Worm (Caenorhabditis elegans) whole organism, midembryonic: ENCODE results near the gene flwr-1.

Experiments used
- cog-1 ChIP-seq: sonication (generic microtip); optimal IDR thresholded peaks from 2 replicates; lab custom pipeline; 2016; ENCODE audit warnings: missing genetic modification characterization, missing compliant biosample characterization
- flt-1 ChIP-seq: fragments of 200-800 bp; sonication (Bioruptor generic); IDR thresholded peaks from 2 replicates; pipeline ENCODE4 v1.3.6; 2022; ENCODE audit warnings: missing genetic modification characterization, missing compliant biosample characterization
- klf-2 ChIP-seq: fragments of 200-800 bp; sonication (Bioruptor generic); conservative IDR thresholded peaks from 2 replicates; pipeline ENCODE4 v1.3.6; 2022; ENCODE audit warnings: missing genetic modification reagents, missing genetic modification characterization, missing compliant biosample characterization
- tab-1 ChIP-seq: fragments of 200-800 bp; sonication (Bioruptor generic); IDR thresholded peaks from 2 replicates; pipeline ENCODE4 v1.3.6; 2022; ENCODE audit warnings: missing genetic modification characterization, missing compliant biosample characterization
- ztf-23 ChIP-seq: fragments of 200-800 bp; sonication (Bioruptor generic); IDR thresholded peaks from 2 replicates; pipeline ENCODE4 v1.3.6; 2022; ENCODE audit warnings: missing genetic modification reagents, missing genetic modification characterization, missing compliant biosample characterization
- ztf-29 ChIP-seq: fragments of 200-800 bp; sonication (Bioruptor generic); IDR thresholded peaks from 2 replicates; pipeline ENCODE4 v1.3.6; 2022; ENCODE audit warnings: missing genetic modification reagents, missing genetic modification characterization, missing compliant biosample characterization

- no peak for TF ChIP-seq ztf-23 (GFP tag; lab: Robert Waterston, UW)
- no peak for TF ChIP-seq klf-2 (GFP tag; lab: Robert Waterston, UW)
- no peak for TF ChIP-seq tab-1 (GFP tag; lab: Robert Waterston, UW)
- TF ChIP-seq cog-1 (tag; lab: Kevin White, UChicago) = no peak
- TF ChIP-seq ztf-29 = no peak
- no peak for TF ChIP-seq flt-1
Measured at ce11 chrX:14999101-14999500, 29.0 kb upstream of the flwr-1 start, which contains the start of gene cutl-3.
